Worm (Caenorhabditis elegans): ENCODE results near the gene ZK596.3.
A peak's percentile ranks its signal among the peaks of the same experiment; 100 is the strongest.

The ZK596.3 gene

ce11 chrIV:10904282-10904681 lies at the start of gene ZK596.3:
TSS of gene ZK596.3 (minus strand) at chrIV:10904382.
- TF ChIP-seq lin-32 (GFP tag; optimal IDR thresholded peaks at IDR 0.05) (no peak), nhr-12 (tag; optimal IDR thresholded peaks at IDR 0.05) (no peak), tbx-8 (GFP tag; optimal IDR thresholded peaks at IDR 0.05) (no peak), lsy-2 (tag; optimal IDR thresholded peaks at IDR 0.05) (no peak), mep-1 (tag; optimal IDR thresholded peaks at IDR 0.05) (no peak), drap-1 (GFP tag; optimal IDR thresholded peaks at IDR 0.05) (no peak), unc-120 (tag; optimal IDR thresholded peaks at IDR 0.05; ENCODE audit: poor library complexity, severe bottlenecking) (no peak), cnd-1 (tag; optimal IDR thresholded peaks at IDR 0.05) (no peak), ces-1 (GFP tag; optimal IDR thresholded peaks at IDR 0.05) (no peak), unc-39 (tag; optimal IDR thresholded peaks at IDR 0.05) (no peak)

ce11 chrIV:10951997-10952396 lies 47.8 kb upstream of the ZK596.3 start, which contains the start of gene Y69E1A.3:
TSS of gene Y69E1A.3 (plus strand) at chrIV:10952297.
- TF ChIP-seq unc-39 (tag; optimal IDR thresholded peaks at IDR 0.05) (no peak), nhr-12 (tag; optimal IDR thresholded peaks at IDR 0.05) (no peak), drap-1 (GFP tag; optimal IDR thresholded peaks at IDR 0.05) (no peak), lin-32 (GFP tag; optimal IDR thresholded peaks at IDR 0.05) (no peak), nhr-237 (tag; optimal IDR thresholded peaks at IDR 0.05) (no peak), cnd-1 (tag; optimal IDR thresholded peaks at IDR 0.05) (no peak), nhr-76 (tag; optimal IDR thresholded peaks at IDR 0.05) (no peak), nhr-28 (tag; optimal IDR thresholded peaks at IDR 0.05) (no peak), mab-5 (tag; optimal IDR thresholded peaks at IDR 0.05) (no peak)

DNA sequence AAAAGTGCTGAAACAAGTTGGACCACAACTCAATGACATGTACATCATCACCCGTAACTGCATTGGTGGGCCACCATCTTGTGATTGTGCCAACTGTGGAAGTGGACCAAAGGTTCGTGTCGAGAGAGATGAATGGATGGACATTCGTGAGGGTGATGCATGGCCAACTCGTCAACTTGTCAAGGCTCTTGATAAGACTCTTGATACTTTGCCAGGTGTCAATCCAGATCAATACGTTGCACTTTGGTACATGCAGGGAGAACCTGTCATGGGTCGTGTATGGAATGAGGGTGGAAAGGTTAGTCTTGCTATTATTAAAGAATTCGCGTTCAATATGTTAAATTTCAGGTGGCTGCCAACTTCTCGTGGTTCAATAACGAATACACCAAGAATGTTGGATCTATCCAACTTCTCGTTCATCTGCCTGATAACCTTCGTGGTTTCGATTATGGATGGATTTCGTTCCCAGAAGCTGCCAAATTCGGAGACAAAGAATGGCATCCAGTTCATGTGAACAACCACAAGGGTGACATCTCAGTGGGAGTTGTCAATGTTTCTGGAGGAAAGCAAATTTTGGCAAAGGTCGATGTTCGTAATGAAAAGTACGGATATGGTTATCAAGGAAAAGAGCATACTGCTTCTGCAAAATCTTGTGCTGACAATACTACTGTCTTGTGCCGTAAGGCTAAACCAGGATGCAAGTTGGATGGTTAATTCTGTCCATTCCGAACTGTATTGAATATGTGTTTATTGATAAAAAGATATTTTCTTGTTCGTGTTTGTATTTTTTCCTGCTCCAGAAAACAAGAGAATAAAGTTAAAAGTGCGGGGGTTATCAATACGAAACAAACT lies 46.4 kb upstream of the ZK596.3 start:
- TF ChIP-seq mls-2 (tag; optimal IDR thresholded peaks at IDR 0.05) (no peak), ces-1 (GFP tag; optimal IDR thresholded peaks at IDR 0.05) (no peak)

DNA sequence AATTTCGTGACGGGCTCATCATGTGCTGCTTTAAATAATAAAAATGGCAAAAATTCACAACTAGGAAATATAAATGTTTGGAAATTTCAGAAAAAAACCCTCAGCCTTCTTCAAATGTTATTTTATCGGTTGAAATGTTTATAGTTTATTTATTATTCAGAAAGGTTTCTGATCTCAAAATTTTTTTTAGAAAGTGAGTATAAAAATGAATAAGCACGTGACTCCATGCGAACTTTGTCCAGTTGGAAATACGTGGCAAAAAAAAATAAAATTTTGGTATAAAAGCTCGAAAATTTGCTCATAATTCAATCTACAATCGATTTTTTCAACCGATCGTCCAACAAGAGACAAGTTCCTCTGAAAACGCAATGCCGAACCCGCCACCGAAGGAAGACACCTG lies 45.3 kb upstream of the ZK596.3 start, which contains the start of gene nsph-3.1:
nsph-3.1 (plus strand) TSS at position 301 of the 400 bp plus-strand sequence.
- TF ChIP-seq ceh-83 (GFP tag; optimal IDR thresholded peaks at IDR 0.05): no peak
- no peak for TF ChIP-seq lin-13 (tag; optimal IDR thresholded peaks at IDR 0.05)
- no peak for TF ChIP-seq snpc-4 (tag; optimal IDR thresholded peaks at IDR 0.05)
- TF ChIP-seq ceh-39 (tag; optimal IDR thresholded peaks at IDR 0.05): no peak
- no peak for TF ChIP-seq mep-1 (tag; optimal IDR thresholded peaks at IDR 0.05)
- no peak for TF ChIP-seq nhr-76 (tag; optimal IDR thresholded peaks at IDR 0.05)
- no peak for TF ChIP-seq M03D4.4 (tag; optimal IDR thresholded peaks at IDR 0.05)
- TF ChIP-seq nhr-28 (tag; optimal IDR thresholded peaks at IDR 0.05): no peak
- TF ChIP-seq unc-62 (GFP tag; optimal IDR thresholded peaks at IDR 0.05): no peak
- no peak for TF ChIP-seq bed-3 (GFP tag; optimal IDR thresholded peaks at IDR 0.05)
- no peak for TF ChIP-seq tbx-8 (GFP tag; optimal IDR thresholded peaks at IDR 0.05)
- TF ChIP-seq hlh-1 (tag; optimal IDR thresholded peaks at IDR 0.05): no peak
- no peak for TF ChIP-seq mls-2 (tag; optimal IDR thresholded peaks at IDR 0.05)
- TF ChIP-seq unc-120 (tag; optimal IDR thresholded peaks at IDR 0.05; ENCODE audit: poor library complexity, severe bottlenecking): no peak
- TF ChIP-seq lsy-2 (tag; optimal IDR thresholded peaks at IDR 0.05): no peak
- no peak for TF ChIP-seq nhr-2 (tag; optimal IDR thresholded peaks at IDR 0.05)
- TF ChIP-seq cnd-1 (tag; optimal IDR thresholded peaks at IDR 0.05): no peak
- no peak for TF ChIP-seq elt-3 (tag; optimal IDR thresholded peaks at IDR 0.05)

- TF ChIP-seq nhr-28 (tag; optimal IDR thresholded peaks at IDR 0.05): no peak
Observed at ce11 chrIV:10948797-10949196, 44.6 kb upstream of the ZK596.3 start, which contains the start of gene Y69E1A.1. TSS of gene Y69E1A.1 (minus strand) at chrIV:10948897.

DNA sequence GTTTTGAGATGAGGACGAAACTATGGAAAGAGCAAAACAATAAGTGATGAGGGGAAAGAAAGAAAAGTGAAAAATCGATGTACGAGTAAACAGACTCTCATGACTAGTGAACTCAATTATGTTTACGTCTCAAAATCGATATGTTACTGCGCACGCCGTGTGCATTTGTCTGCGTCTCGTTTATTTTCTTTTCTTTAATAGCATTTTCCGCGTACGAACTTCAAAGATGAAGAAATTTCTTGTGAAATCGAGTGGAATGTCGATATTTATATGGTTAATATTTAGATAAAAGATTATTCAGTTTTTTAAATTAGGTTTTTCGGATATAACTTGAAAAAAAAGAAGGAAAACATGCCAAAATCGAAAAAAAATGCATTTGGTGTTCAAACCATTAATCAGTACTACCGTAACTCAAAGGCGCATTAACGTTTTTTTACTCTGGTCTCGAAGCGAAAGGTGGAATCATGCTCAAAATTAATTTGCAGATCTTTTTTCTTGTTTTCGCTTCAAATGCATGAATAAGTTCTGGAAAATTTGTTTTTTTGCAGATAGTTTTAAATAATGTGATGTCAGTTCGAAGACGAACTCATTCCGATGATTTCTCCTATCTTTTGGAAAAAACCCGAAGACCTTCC lies 32.8 kb upstream of the ZK596.3 start, which contains the start of gene fic-1:
fic-1 (plus strand) TSS at position 549 of the 635 bp plus-strand sequence.
- TF ChIP-seq ces-1 (GFP tag; optimal IDR thresholded peaks at IDR 0.05): peak; percentile 100
- TF ChIP-seq unc-120 (tag; optimal IDR thresholded peaks at IDR 0.05; ENCODE audit: poor library complexity, severe bottlenecking): no peak
- peak; percentile 0 for TF ChIP-seq lsy-2 (tag; optimal IDR thresholded peaks at IDR 0.05)
- no peak for TF ChIP-seq nhr-12 (tag; optimal IDR thresholded peaks at IDR 0.05)
- TF ChIP-seq ceh-39 (tag; optimal IDR thresholded peaks at IDR 0.05): peak; percentile 5
- peak; percentile 56 for TF ChIP-seq nhr-237 (tag; optimal IDR thresholded peaks at IDR 0.05)
- TF ChIP-seq mep-1 (tag; optimal IDR thresholded peaks at IDR 0.05): peak; percentile 54
- no peak for TF ChIP-seq zip-8 (tag; optimal IDR thresholded peaks at IDR 0.05)
